Worm (Caenorhabditis elegans): Measurements from ENCODE around the gene C17H12.8.

DNA sequence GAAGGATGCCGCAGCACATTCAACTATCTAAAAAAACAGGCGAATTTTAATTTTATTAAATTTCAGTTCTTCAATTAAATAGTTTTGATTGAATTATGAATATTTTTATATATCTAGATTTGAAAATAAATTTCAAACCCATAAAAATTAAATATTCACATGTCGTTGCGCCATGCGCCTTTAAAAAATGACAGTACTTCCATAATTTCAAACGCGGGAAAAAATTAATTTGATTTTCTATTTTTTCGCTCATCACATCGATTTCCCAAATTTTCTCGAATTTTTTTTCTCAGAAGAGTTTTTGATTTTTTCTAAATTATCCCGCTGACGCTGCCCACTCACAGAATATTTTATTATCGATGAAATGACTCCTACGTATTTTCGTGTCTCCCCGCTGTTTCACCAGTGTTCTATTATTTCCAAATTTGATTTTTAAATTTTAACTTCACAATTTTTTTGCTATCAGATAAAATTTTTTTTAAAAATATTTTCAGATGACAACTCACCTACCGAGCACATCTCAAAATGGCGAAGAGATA, 24.0 kb downstream of the C17H12.8 start, which contains the start of gene lip-1:
- no peak for TF ChIP-seq K09A11.1 (tag; optimal IDR thresholded peaks at IDR 0.05; ENCODE audit: insufficient read depth)
- TF ChIP-seq ama-1 (optimal IDR thresholded peaks at IDR 0.05), result no peak
- no peak for TF ChIP-seq pros-1 (tag; optimal IDR thresholded peaks at IDR 0.05)
- TF ChIP-seq lim-6 (tag; optimal IDR thresholded peaks at IDR 0.05), result no peak
- TF ChIP-seq pat-9 (tag; optimal IDR thresholded peaks at IDR 0.05), result no peak
- TF ChIP-seq pax-1 (tag; optimal IDR thresholded peaks at IDR 0.05), result no peak

Measured in whole organism, late embryonic.